Fruit fly (Drosophila melanogaster): ENCODE results near the gene ssp2.

Gene ssp2

DNA sequence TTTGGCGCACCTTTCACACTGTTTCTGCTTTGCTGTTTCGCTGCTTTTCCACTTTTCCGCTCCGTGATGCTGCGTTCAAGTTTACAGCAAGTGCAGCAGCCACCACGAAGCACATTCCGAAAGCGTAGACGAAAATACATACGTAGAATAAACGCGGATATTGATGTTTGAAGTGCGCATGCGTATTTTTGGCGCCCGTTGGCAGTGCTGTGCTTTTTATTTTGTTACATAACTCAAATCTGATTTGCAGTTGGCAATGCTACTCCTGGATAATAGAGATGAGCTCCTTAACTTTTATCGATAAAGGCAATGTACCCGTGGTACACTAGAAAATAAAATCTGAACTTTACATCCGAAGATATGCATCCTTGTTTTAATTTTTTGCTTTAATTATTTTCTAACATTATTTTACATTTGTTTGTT, 41.7 kb downstream of the ssp2 start (continued):
- TF ChIP-seq CG12236 (GFP tag; optimal IDR thresholded peaks at IDR 0.05) (no peak), knrl (GFP tag; IDR thresholded peaks at IDR 0.05; ENCODE audit: partially characterized antibody) (no peak), CkIIα-i1 (GFP tag; IDR thresholded peaks at IDR 0.05) (no peak), Hr78 (GFP tag; optimal IDR thresholded peaks at IDR 0.05) (no peak), E2f2 (GFP tag; IDR thresholded peaks at IDR 0.05) (peak; percentile 31; the same call in 1 of the 2 replicates), cato (GFP tag; optimal IDR thresholded peaks at IDR 0.05; ENCODE audit: borderline replicate concordance) (no peak), seq (GFP tag; IDR thresholded peaks at IDR 0.05) (no peak), Drgx (GFP tag; IDR thresholded peaks at IDR 0.05) (peak; percentile 43; the same call in 1 of the 2 replicates), croc (GFP tag; conservative IDR thresholded peaks at IDR 0.05) (no peak), tup (GFP tag; optimal IDR thresholded peaks at IDR 0.05) (no peak), CG7357 (GFP tag; IDR thresholded peaks at IDR 0.05) (no peak), exex (tag; optimal IDR thresholded peaks at IDR 0.05) (no peak), Abd-B (GFP tag; optimal IDR thresholded peaks at IDR 0.05) (no peak), yki (optimal IDR thresholded peaks at IDR 0.05) (no peak), tll (GFP tag; optimal IDR thresholded peaks at IDR 0.05) (no peak), Hand (GFP tag; optimal IDR thresholded peaks at IDR 0.05) (no peak), MESR4 (GFP tag; optimal IDR thresholded peaks at IDR 0.05) (no peak), CG32767 (GFP tag; IDR thresholded peaks at IDR 0.05) (0 out of 2 replicates have a peak, but pooled peaks have one; percentile 6), Myb (GFP tag; optimal IDR thresholded peaks at IDR 0.05) (no peak), Dref (GFP tag; IDR thresholded peaks at IDR 0.05) (peak; percentile 55), CG17359 (tag; optimal IDR thresholded peaks at IDR 0.05) (peak; percentile 1), CG12219 (GFP tag; optimal IDR thresholded peaks at IDR 0.05) (no peak), mld (GFP tag; IDR thresholded peaks at IDR 0.05; ENCODE audit: partially characterized antibody) (no peak), kah (GFP tag; optimal IDR thresholded peaks at IDR 0.05) (peak; percentile 7), Antp (GFP tag; optimal IDR thresholded peaks at IDR 0.05) (no peak), Atf6 (GFP tag; IDR thresholded peaks at IDR 0.05) (no peak), twi (tag; optimal IDR thresholded peaks at IDR 0.05) (no peak), CG34422 (GFP tag; IDR thresholded peaks at IDR 0.05) (0 out of 3 replicates have a peak, but pooled peaks have one; percentile 45), CG3847 (GFP tag; IDR thresholded peaks at IDR 0.05) (0 out of 2 replicates have a peak, but pooled peaks have one; percentile 25), BEAF-32 (GFP tag; optimal IDR thresholded peaks at IDR 0.05) (peak; percentile 23), crol (GFP tag; IDR thresholded peaks at IDR 0.05) (no peak), aop (GFP tag; IDR thresholded peaks at IDR 0.05) (no peak), Sry-δ (GFP tag; optimal IDR thresholded peaks at IDR 0.05) (peak; percentile 73), CG8944 (GFP tag; optimal IDR thresholded peaks at IDR 0.05) (peak; percentile 14), CG15011 (GFP tag; optimal IDR thresholded peaks at IDR 0.05) (no peak), pzg (GFP tag; optimal IDR thresholded peaks at IDR 0.05) (peak; percentile 33), CG13287 (GFP tag; IDR thresholded peaks at IDR 0.05; ENCODE audit: partially characterized antibody) (peak; percentile 53; the same call in 1 of the 2 replicates), zen (tag; optimal IDR thresholded peaks at IDR 0.05) (no peak), eve (GFP tag; optimal IDR thresholded peaks at IDR 0.05) (no peak), kni (GFP tag; optimal IDR thresholded peaks at IDR 0.05) (no peak), CG8924 (tag; optimal IDR thresholded peaks at IDR 0.05) (peak; percentile 26), CG3281 (GFP tag; optimal IDR thresholded peaks at IDR 0.05) (no peak), CG11398 (GFP tag; optimal IDR thresholded peaks at IDR 0.05) (no peak), CG15073 (GFP tag; optimal IDR thresholded peaks at IDR 0.05) (no peak), ac (GFP tag; optimal IDR thresholded peaks at IDR 0.05) (no peak), Opbp (GFP tag; IDR thresholded peaks at IDR 0.05; ENCODE audit: partially characterized antibody) (peak; percentile 19; the same call in 1 of the 3 replicates), CG11247 (GFP tag; IDR thresholded peaks at IDR 0.05) (0 out of 2 replicates have a peak, but pooled peaks have one; percentile 16), CG13424 (tag; optimal IDR thresholded peaks at IDR 0.05) (peak; percentile 20), jigr1 (GFP tag; IDR thresholded peaks at IDR 0.05) (no peak), CG11560 (tag; IDR thresholded peaks at IDR 0.05) (no peak)
